Fruit fly (Drosophila melanogaster) whole organism, embryonic: ENCODE results near the gene CG17344.

Experiments used
- CG10654 ChIP-seq: fragments of 200-800 bp; sonication (Bioruptor generic); optimal IDR thresholded peaks from 2 replicates; lab custom pipeline; 2016; ENCODE audit warnings: missing biosample characterization, missing genetic modification characterization
- CG10979 ChIP-seq: fragments of 200-800 bp; sonication (Bioruptor generic); optimal IDR thresholded peaks from 2 replicates; lab custom pipeline; 2018; ENCODE audit warnings: missing biosample characterization, mild to moderate bottlenecking, missing genetic modification characterization, moderate library complexity
- CG17612 ChIP-seq: fragments of 200-800 bp; sonication (Bioruptor generic); IDR thresholded peaks from 2 replicates; pipeline ENCODE4 v1.3.6; 2022; ENCODE audit warnings: missing biosample characterization, missing genetic modification characterization
- CG2712 ChIP-seq: fragments of 200-800 bp; optimal IDR thresholded peaks from 3 replicates; lab custom pipeline; 2019; ENCODE audit warnings: missing biosample characterization, mild to moderate bottlenecking, missing genetic modification characterization, moderate library complexity
- CG5953 ChIP-seq: fragments of 200-800 bp; sonication (Bioruptor generic); IDR thresholded peaks from 2 replicates; pipeline ENCODE4 v1.3.6; 2022; ENCODE audit warnings: missing biosample characterization, missing genetic modification characterization
- CG6683 ChIP-seq: fragments of 200-800 bp; sonication (Bioruptor generic); optimal IDR thresholded peaks from 2 replicates; lab custom pipeline; 2017; ENCODE audit warnings: missing biosample characterization, mild to moderate bottlenecking, missing genetic modification characterization, missing genetic modification reagents
- Ets97D ChIP-seq: fragments of 200-800 bp; sonication (Bioruptor generic); optimal IDR thresholded peaks from 3 replicates; lab custom pipeline; 2016; ENCODE audit warnings: missing biosample characterization, missing genetic modification characterization
- Spps ChIP-seq: fragments of 200-800 bp; sonication (Bioruptor generic); optimal IDR thresholded peaks from 2 replicates; lab custom pipeline; 2018; ENCODE audit warnings: missing biosample characterization, mild to moderate bottlenecking, missing genetic modification characterization
- Sry-δ ChIP-seq: fragments of 200-800 bp; sonication (Bioruptor generic); optimal IDR thresholded peaks from 2 replicates; lab custom pipeline; 2016; ENCODE audit warnings: missing biosample characterization, missing genetic modification characterization
- amos ChIP-seq: fragments of 200-800 bp; sonication (Bioruptor generic); IDR thresholded peaks from 2 replicates; pipeline ENCODE4 v1.3.6; 2022; ENCODE audit warnings: missing biosample characterization, missing genetic modification characterization; ENCODE audit not compliant: partially characterized antibody
- dimm ChIP-seq: fragments of 200-800 bp; sonication (Bioruptor generic); IDR thresholded peaks from 2 replicates; pipeline ENCODE4 v1.3.6; 2022; ENCODE audit warnings: missing biosample characterization, missing genetic modification characterization
- hbn ChIP-seq: fragments of 200-800 bp; sonication (Bioruptor generic); IDR thresholded peaks from 2 replicates; pipeline ENCODE4 v1.3.6; 2022; ENCODE audit warnings: missing biosample characterization, missing genetic modification characterization; ENCODE audit not compliant: partially characterized antibody
- otp ChIP-seq: fragments of 200-800 bp; sonication (Bioruptor generic); IDR thresholded peaks from 3 replicates; pipeline ENCODE4, ENCODE4 v1.3.6; 2022; ENCODE audit warnings: missing biosample characterization, missing genetic modification characterization

DNA sequence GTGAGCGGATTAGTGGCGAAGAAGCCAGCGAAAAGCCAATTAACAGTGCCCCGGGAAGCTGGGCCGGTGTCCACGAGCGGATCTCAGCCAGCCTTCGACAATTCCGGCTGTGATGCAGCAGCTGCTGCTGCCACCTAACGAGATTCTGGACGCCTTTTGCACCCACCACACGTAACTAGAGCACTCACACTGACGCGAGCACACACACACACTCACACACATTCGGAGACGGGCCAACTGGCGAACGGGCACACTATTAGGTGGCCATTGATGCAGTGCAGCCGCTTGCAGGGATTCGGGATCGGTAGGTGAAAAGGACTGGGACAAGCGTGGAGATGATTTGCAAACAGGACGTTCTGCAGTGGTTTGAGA is 47.3 kb upstream of the CG17344 start:
- TF ChIP-seq Ets97D (GFP tag; lab: Kevin White, UChicago) (no peak), Spps (no peak), CG5953 (GFP tag; lab: Robert Waterston, UW) (no peak), dimm (GFP tag; lab: Robert Waterston, UW) (no peak), amos (GFP tag; lab: Robert Waterston, UW) (no peak), CG10979 (tag; lab: Kevin White, UChicago) (no peak), CG17612 (no peak), Sry-δ (GFP tag; lab: Kevin White, UChicago) (no peak), CG10654 (GFP tag; lab: Kevin White, UChicago) (no peak), otp (GFP tag; lab: Robert Waterston, UW) (no peak), hbn (GFP tag; lab: Robert Waterston, UW) (no peak), CG6683 (GFP tag; lab: Kevin White, UChicago) (no peak), CG2712 (tag; lab: Kevin White, UChicago) (no peak)
